Worm (Caenorhabditis elegans) whole organism, young adult: Measurements from ENCODE around the gene F20A1.8.
"Not testable (repeated sequence)": the region's sequence is repeated elsewhere in the genome, so short reads cannot be mapped to it uniquely, and the experiment has no call there.

Experiments
- B0019.2 ChIP-seq: fragments of 200-800 bp; sonication (Bioruptor generic); conservative IDR thresholded peaks from 2 replicates; pipeline ENCODE4 v1.3.6; 2022; ENCODE audit warnings: missing genetic modification reagents, missing genetic modification characterization, missing compliant biosample characterization
- B0035.1 ChIP-seq: sonication (generic microtip); optimal IDR thresholded peaks from 2 replicates; lab custom pipeline; 2016; ENCODE audit warnings: missing genetic modification characterization, mild to moderate bottlenecking, missing compliant biosample characterization, missing genotype, missing genetic modification reagents
- B0261.1 ChIP-seq: sonication (generic microtip); optimal IDR thresholded peaks from 2 replicates; lab custom pipeline; 2016; ENCODE audit warnings: mild to moderate bottlenecking, missing genetic modification characterization, moderate library complexity, missing compliant biosample characterization
- C06A6.2 ChIP-seq: fragments of 200-800 bp; sonication (Bioruptor generic); conservative IDR thresholded peaks from 2 replicates; pipeline ENCODE4 v1.3.6; 2022; ENCODE audit warnings: missing genetic modification characterization, missing compliant biosample characterization
- F22D6.2 ChIP-seq: sonication (generic microtip); optimal IDR thresholded peaks from 2 replicates; lab custom pipeline; 2016; ENCODE audit warnings: mild to moderate bottlenecking, missing genetic modification characterization, missing compliant biosample characterization
- F33H1.4 ChIP-seq: fragments of 200-800 bp; sonication (Bioruptor generic); IDR thresholded peaks from 2 replicates; pipeline ENCODE4 v1.3.6; 2022; ENCODE audit warnings: missing genetic modification reagents, missing genetic modification characterization, missing compliant biosample characterization
- F37B4.10 ChIP-seq: fragments of 200-800 bp; sonication (Bioruptor generic); IDR thresholded peaks from 2 replicates; pipeline ENCODE4 v1.3.6; 2022; ENCODE audit warnings: missing genetic modification characterization, missing compliant biosample characterization
- F39B2.1 ChIP-seq: fragments of 200-800 bp; sonication (Bioruptor generic); IDR thresholded peaks from 2 replicates; pipeline ENCODE4 v1.3.6; 2022; ENCODE audit warnings: missing genetic modification reagents, missing genetic modification characterization, missing compliant biosample characterization
- K12H6.12 ChIP-seq: fragments of 200-800 bp; sonication (Bioruptor generic); optimal IDR thresholded peaks from 2 replicates; lab custom pipeline; 2018; ENCODE audit warnings: mild to moderate bottlenecking, missing genetic modification characterization, missing compliant biosample characterization
- Y53F4B.3 ChIP-seq: fragments of 200-800 bp; sonication (Bioruptor generic); IDR thresholded peaks from 2 replicates; pipeline ENCODE4 v1.3.6; 2022; ENCODE audit warnings: missing genetic modification reagents, missing genetic modification characterization, missing compliant biosample characterization
- Y67H2A.10 ChIP-seq: fragments of 200-800 bp; sonication (Bioruptor generic); conservative IDR thresholded peaks from 2 replicates; pipeline ENCODE4 v1.3.6; 2022; ENCODE audit warnings: missing genetic modification reagents, missing genetic modification characterization, missing compliant biosample characterization
- Y95B8A.8 ChIP-seq: fragments of 200-800 bp; sonication (Bioruptor generic); IDR thresholded peaks from 2 replicates; pipeline ENCODE4 v1.3.6; 2022; ENCODE audit warnings: missing genetic modification reagents, missing genetic modification characterization, missing compliant biosample characterization
- akir-1 ChIP-seq: fragments of 200-800 bp; sonication (Bioruptor generic); optimal IDR thresholded peaks from 2 replicates; lab custom pipeline; 2018; ENCODE audit warnings: mild to moderate bottlenecking, missing genetic modification characterization, moderate library complexity, missing compliant biosample characterization
- athp-1 ChIP-seq: sonication (generic microtip); optimal IDR thresholded peaks from 2 replicates; lab custom pipeline; 2017; ENCODE audit warnings: mild to moderate bottlenecking, missing genetic modification characterization, missing compliant biosample characterization
- attf-3 ChIP-seq: fragments of 200-800 bp; sonication (Bioruptor generic); conservative IDR thresholded peaks from 2 replicates; pipeline ENCODE4 v1.3.6; 2022; ENCODE audit warnings: missing genetic modification reagents, missing genetic modification characterization, missing compliant biosample characterization
- bed-1 ChIP-seq: fragments of 200-800 bp; sonication (Bioruptor generic); IDR thresholded peaks from 2 replicates; pipeline ENCODE4 v1.3.6; 2022; ENCODE audit warnings: missing genetic modification reagents, missing genetic modification characterization, missing compliant biosample characterization
- chd-7 ChIP-seq: sonication (generic microtip); optimal IDR thresholded peaks from 2 replicates; lab custom pipeline; 2016; ENCODE audit warnings: mild to moderate bottlenecking, missing genetic modification characterization, moderate library complexity, missing compliant biosample characterization
- die-1 ChIP-seq: sonication (generic microtip); optimal IDR thresholded peaks from 2 replicates; lab custom pipeline; 2016; ENCODE audit warnings: missing genotype, mild to moderate bottlenecking, missing genetic modification characterization, missing compliant biosample characterization
- egl-18 ChIP-seq: fragments of 200-800 bp; sonication (Bioruptor generic); IDR thresholded peaks from 2 replicates; pipeline ENCODE4 v1.3.6; 2022; ENCODE audit warnings: missing genetic modification reagents, missing genetic modification characterization, missing compliant biosample characterization
- gei-17 ChIP-seq: fragments of 200-800 bp; sonication (Bioruptor generic); optimal IDR thresholded peaks from 2 replicates; lab custom pipeline; 2018; ENCODE audit warnings: mild to moderate bottlenecking, missing genetic modification characterization, missing compliant biosample characterization
- hrde-1 ChIP-seq: sonication (generic microtip); optimal IDR thresholded peaks from 2 replicates; lab custom pipeline; 2016; ENCODE audit warnings: missing genetic modification characterization, mild to moderate bottlenecking, missing compliant biosample characterization, moderate library complexity, missing genotype, missing genetic modification reagents, borderline replicate concordance
- hsf-1 ChIP-seq: fragments of 200-800 bp; sonication (Bioruptor generic); IDR thresholded peaks from 2 replicates; pipeline ENCODE4 v1.3.6; 2022; ENCODE audit warnings: missing genetic modification reagents, missing genetic modification characterization, missing compliant biosample characterization
- let-526 ChIP-seq: fragments of 200-800 bp; sonication (Bioruptor generic); IDR thresholded peaks from 2 replicates; pipeline ENCODE4 v1.3.6; 2022; ENCODE audit warnings: missing genetic modification reagents, missing genetic modification characterization, missing compliant biosample characterization
- lin-26 ChIP-seq: fragments of 200-800 bp; sonication (Bioruptor generic); IDR thresholded peaks from 2 replicates; pipeline ENCODE4 v1.3.6; 2022; ENCODE audit warnings: missing genetic modification reagents, missing genetic modification characterization, missing compliant biosample characterization
- nhr-90 ChIP-seq: sonication (generic microtip); optimal IDR thresholded peaks from 2 replicates; lab custom pipeline; 2016; ENCODE audit warnings: missing genotype, mild to moderate bottlenecking, missing genetic modification characterization, missing compliant biosample characterization
- snpc-4 ChIP-seq, 5 experiments: fragments of 150-350 bp in 1 of 5; sonication (generic microtip) in 4 of 5; optimal IDR thresholded peaks; 2 replicates each; lab custom pipeline; 2014 to 2018; ENCODE audit warnings: missing genetic modification characterization in 5 of 5, missing biosample characterization in 3 of 5, antibody characterized with exemption in 2 of 5, mild to moderate bottlenecking in 2 of 5, missing compliant biosample characterization in 2 of 5, missing genotype in 2 of 5, moderate library complexity in 2 of 5, missing genetic modification reagents in 1 of 5
- somi-1 ChIP-seq: fragments of 200-800 bp; sonication (Bioruptor generic); optimal IDR thresholded peaks from 2 replicates; lab custom pipeline; 2018; ENCODE audit warnings: mild to moderate bottlenecking, missing genetic modification characterization, missing compliant biosample characterization
- sptf-2 ChIP-seq: fragments of 200-800 bp; sonication (Bioruptor generic); optimal IDR thresholded peaks from 2 replicates; lab custom pipeline; 2018; ENCODE audit warnings: mild to moderate bottlenecking, missing genetic modification characterization, missing compliant biosample characterization
- unc-130 ChIP-seq: sonication (generic microtip); optimal IDR thresholded peaks from 2 replicates; lab custom pipeline; 2016; ENCODE audit warnings: missing genetic modification reagents, missing genetic modification characterization, missing compliant biosample characterization
- zfh-2 ChIP-seq: fragments of 200-800 bp; sonication (Bioruptor generic); conservative IDR thresholded peaks from 2 replicates; pipeline ENCODE4 v1.3.6; 2022; ENCODE audit warnings: missing genetic modification reagents, missing genetic modification characterization, missing compliant biosample characterization
- ztf-22 ChIP-seq: fragments of 200-800 bp; sonication (Bioruptor generic); optimal IDR thresholded peaks from 2 replicates; lab custom pipeline; 2018; ENCODE audit warnings: mild to moderate bottlenecking, missing genetic modification characterization, moderate library complexity, missing compliant biosample characterization
- ztf-25 ChIP-seq: fragments of 200-800 bp; sonication (Bioruptor generic); IDR thresholded peaks from 2 replicates; pipeline ENCODE4 v1.3.6; 2022; ENCODE audit warnings: missing genetic modification reagents, missing genetic modification characterization, missing compliant biosample characterization

Gene F20A1.8

DNA sequence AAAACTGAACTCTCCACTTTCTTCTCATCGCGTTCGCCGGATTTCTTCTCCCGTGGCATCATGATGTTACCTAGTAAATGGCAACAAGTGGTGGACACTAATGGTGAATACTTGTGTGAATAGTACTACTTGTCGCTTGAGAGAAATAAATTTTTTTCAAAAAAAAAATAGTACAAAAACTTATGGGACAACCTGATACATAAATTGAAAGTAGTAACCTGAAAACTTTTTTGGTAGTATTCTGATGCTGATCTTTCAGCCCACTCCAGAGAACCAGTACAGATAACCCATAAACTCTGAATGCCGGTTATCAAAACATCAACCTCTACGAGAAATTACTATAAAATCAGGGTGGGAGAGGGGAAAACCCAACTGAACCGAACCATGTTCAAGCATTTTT, 10.4 kb upstream of the F20A1.8 start, which contains the start of gene Y57E12AL.2:
Y57E12AL.2 (plus strand) TSS at position 301 of the 400 bp plus-strand sequence.
- TF ChIP-seq zfh-2; bed-1 (GFP tag; lab: Robert Waterston, UW); ztf-22 (GFP tag; lab: Kevin White, UChicago): not testable (repeated sequence)

DNA sequence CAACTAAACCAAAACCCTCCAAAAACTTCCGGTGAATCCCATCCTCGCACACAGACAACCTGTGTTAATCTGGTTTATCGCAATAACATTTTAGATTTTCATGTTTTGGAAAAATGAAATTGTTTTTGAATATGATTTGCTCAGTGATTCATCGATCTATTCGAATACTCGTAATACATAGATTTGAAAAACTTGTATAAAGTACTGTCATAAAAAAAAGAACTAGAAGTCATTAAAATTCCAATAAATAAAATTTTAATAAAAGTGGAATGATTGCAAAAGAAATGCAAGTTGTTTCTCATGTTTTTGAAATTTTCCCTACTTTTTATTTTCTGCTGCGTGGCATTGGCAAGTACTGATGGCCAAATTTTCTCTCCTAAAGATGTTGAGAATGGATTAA, 7.2 kb upstream of the F20A1.8 start, which contains the start of gene spig-8:
spig-8 (plus strand) TSS at position 301 of the 400 bp plus-strand sequence.
- TF ChIP-seq Y53F4B.3 (GFP tag; lab: Robert Waterston, UW) (no peak), lin-26 (GFP tag; lab: Robert Waterston, UW) (no peak), let-526 (GFP tag; lab: Robert Waterston, UW) (no peak)
- TF ChIP-seq, all 124 proteins: peak for 0

DNA sequence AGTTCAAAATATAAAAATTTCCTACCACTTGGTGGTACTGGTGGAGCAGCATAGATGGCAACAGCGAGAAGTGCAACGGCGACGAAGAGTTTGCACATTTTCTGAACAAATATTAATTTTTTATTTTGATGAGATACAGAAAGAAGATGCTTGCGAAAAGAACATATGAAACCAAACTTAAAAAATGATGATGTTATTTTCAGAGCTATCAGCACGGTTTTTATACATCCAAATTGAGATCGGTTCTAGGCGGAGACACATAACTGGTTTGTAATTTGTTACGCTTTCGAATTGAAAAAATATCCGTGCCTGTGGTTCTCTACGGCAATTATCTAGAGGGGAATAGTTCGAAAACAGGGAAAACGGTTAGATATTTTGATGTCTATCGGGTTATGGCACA, 5.7 kb upstream of the F20A1.8 start, which contains the start of gene txt-17:
txt-17 (minus strand) TSS at position 101 of the 400 bp plus-strand sequence.
- TF ChIP-seq F37B4.10 (GFP tag; lab: Robert Waterston, UW) (no peak), somi-1 (GFP tag; lab: Kevin White, UChicago) (no peak)

DNA sequence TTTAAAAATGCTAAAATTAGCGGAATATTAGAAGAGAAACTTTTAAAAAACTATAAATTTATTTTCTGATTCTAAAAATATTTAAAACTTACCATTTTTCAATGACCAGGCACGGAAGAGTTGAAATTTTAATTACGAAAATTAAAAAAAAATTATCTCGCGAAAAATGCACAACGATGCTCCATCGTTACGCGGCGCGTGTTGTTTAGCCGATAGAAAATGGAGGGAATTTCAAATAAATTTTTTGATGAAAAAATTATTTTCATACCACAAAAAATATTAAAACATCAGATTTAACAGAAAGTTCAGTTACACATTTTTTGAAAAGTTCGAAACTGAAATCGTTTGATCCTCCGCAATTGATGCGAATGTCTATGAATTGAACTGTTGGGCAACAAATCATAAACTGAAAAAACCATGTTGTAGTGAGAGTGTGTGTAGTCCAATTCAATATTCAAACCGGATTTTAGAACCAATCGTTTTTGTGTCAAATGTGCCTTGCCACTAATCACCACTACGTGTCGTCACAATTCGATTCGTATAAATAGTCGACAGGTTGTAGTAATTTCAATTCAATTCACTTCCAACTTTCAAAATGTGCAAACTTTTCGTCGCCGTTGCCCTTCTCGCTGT, 3.8 kb upstream of the F20A1.8 start, which contains the start of the genes tofu-2 and spig-1:
tofu-2 (minus strand) TSS at position 116 of the 633 bp plus-strand sequence.
spig-1 (plus strand) TSS at position 583 of the 633 bp plus-strand sequence.
- TF ChIP-seq egl-18 (GFP tag; lab: Robert Waterston, UW) (no peak), chd-7 (tag; lab: Kevin White, UChicago) (no peak), attf-3 (peak; percentile 86)
- TF ChIP-seq, all 124 proteins: peak for 1

DNA sequence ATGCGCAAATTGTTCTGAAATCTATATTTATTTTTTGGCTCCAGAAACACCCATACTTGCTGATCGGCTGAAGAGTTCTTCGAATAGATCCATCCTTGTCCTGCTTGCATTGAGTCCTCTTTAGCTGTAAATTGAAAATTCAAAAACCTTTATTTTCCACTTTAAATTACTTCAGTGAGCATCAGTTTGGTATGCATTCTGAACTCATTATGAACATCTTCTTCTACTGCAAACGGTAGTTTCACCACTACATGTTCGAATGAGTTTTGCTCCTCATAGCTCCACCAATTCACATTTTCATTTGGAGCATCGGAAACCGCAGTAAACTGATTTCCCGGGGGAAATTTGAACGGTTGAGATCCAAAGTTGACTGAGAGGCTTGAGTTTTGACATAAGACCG, 2.7 kb upstream of the F20A1.8 start:
- TF ChIP-seq Y95B8A.8 (GFP tag; lab: Robert Waterston, UW) (no peak), F39B2.1 (GFP tag; lab: Robert Waterston, UW) (no peak), gei-17 (GFP tag; lab: Kevin White, UChicago) (no peak), B0019.2 (GFP tag; lab: Robert Waterston, UW) (no peak), B0261.1 (tag; lab: Kevin White, UChicago) (no peak), Y67H2A.10 (no peak), unc-130 (GFP tag; lab: Kevin White, UChicago) (no peak), hrde-1 (tag; lab: Kevin White, UChicago) (no peak), F22D6.2 (tag; lab: Kevin White, UChicago) (no peak), B0035.1 (tag; lab: Kevin White, UChicago) (no peak), somi-1 (GFP tag; lab: Kevin White, UChicago) (no peak), nhr-90 (tag; lab: Kevin White, UChicago) (no peak), F33H1.4 (no peak), hsf-1 (GFP tag; lab: Robert Waterston, UW) (no peak), die-1 (tag; lab: Kevin White, UChicago) (no peak), athp-1 (no peak), C06A6.2 (GFP tag; lab: Robert Waterston, UW) (no peak)
- TF ChIP-seq, all 124 proteins: peak for 0

DNA sequence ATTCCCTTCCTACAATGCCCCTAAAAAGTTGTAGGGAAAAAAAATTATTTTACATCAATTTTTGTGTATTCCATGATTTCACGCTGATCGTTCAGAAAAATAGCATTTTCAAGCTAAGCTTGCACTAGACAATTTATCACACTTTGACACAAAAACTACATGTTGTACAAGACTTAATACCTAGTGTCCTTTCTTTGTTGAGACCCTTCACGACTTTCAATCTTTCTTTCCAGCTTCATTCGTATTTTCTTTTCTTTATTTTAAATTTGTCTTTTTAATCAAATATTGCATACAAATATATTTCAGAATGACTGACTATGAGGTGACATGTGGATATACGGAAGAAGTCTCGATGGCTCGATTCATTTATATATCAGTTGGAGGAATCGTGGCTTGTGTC, 1.4 kb downstream of the F20A1.8 start, which contains the start of gene F20A1.2:
F20A1.2 (plus strand) TSS at position 301 of the 400 bp plus-strand sequence.
- TF ChIP-seq hrde-1 (tag; lab: Kevin White, UChicago) (no peak), akir-1 (GFP tag; lab: Kevin White, UChicago) (no peak), sptf-2 (GFP tag; lab: Kevin White, UChicago) (no peak), ztf-25 (GFP tag; lab: Robert Waterston, UW) (no peak), F39B2.1 (GFP tag; lab: Robert Waterston, UW) (no peak), C06A6.2 (GFP tag; lab: Robert Waterston, UW) (no peak), snpc-4 (GFP tag; optimal IDR thresholded peaks at IDR 0.05; lab: Kevin White, UChicago) (no peak), snpc-4 (tag; optimal IDR thresholded peaks at IDR 0.05; lab: Kevin White, UChicago) (no peak), K12H6.12 (tag; lab: Kevin White, UChicago) (no peak)
